Fruit fly (Drosophila melanogaster): Measurements from ENCODE around the gene CG32204.
A peak's percentile ranks its signal among the peaks of the same experiment; 100 is the strongest.

Gene CG32204

DNA sequence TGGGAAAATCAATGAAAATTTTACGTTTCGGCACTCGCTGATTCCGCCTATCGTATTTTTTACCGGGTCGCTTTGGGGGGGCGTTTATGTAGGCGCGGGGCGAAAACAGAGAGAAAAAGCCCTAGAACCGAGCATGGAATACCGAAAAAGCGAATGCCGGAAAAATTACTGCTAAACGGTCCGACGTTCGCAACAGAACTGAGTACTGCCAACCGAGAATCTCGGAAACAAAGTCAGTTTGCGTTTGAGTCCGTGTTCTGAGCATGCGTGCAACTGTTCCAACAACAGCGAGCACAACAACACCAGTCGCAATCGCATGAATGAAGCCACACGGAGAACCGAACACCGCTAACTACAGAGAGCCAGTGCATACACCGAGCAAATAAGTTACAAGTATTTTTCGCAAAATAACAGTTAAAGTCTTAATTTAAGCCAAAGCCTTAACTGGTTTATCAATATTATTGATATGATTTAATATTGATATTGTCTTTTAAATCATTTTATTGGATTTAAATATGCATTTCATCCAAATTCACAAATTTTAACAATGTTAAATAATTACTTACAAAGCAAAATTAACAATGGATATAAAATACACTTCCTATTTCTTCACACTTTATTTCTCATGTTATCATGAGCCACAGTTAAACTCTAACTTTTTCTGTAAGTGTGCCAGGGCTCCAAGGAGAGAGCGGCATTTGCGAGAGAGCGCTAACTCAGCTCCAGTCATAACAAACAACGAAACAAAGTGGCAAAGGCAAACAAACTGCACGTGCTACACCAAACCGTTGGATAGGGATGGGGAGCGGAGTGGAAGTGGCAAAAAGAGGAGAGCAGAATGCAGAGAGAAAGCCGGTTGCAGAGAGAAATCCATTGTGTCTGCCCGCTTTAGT, 55.3 kb downstream of the CG32204 start, which contains the start of gene CG3961 (continued):
- TF ChIP-seq Myc (optimal IDR thresholded peaks at IDR 0.05): no peak
- peak; percentile 88 for TF ChIP-seq dsf (GFP tag; optimal IDR thresholded peaks at IDR 0.05; ENCODE audit: borderline replicate concordance)
- TF ChIP-seq Dfd (GFP tag; optimal IDR thresholded peaks at IDR 0.05): peak; percentile 97

DNA sequence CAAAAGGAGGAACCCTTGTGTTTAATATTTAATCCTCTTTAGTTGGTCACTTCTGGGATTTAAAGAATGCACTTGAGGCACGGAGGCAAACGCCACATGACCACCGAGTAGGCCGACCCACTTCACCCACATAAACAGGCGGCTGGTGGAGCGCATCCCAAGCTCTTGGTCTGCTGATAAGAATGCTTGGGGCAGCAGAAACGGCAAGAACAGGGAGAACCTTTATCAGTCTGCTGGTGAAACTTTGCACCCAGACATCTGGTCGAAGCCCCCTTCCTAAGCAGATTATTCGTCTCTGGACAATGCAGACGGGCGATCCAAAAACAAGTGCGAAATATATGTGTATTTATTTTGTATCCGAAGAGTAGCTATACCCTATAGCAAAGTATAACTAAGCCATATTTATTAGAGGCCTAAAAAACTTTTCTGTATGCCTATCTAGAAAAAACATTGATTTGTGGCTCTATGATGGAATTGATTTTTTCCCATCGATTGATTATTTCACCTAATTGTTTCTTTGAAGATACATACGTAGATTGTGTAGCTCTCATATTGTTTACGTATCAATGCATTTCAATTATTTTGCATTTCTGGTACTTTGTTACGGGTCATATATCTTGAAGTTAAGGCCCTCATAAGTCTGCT, 56.5 kb downstream of the CG32204 start:
- TF ChIP-seq Rel (GFP tag; optimal IDR thresholded peaks at IDR 0.05): no peak
- TF ChIP-seq Rel (tag; optimal IDR thresholded peaks at IDR 0.05): peak; percentile 35
- no peak for TF ChIP-seq dl (GFP tag; optimal IDR thresholded peaks at IDR 0.05; ENCODE audit: insufficient read depth in 1 of 2, partially characterized antibody in 2 of 2)
- no peak for TF ChIP-seq sage (GFP tag; optimal IDR thresholded peaks at IDR 0.05)
- peak; percentile 41 for TF ChIP-seq fru (GFP tag; optimal IDR thresholded peaks at IDR 0.05)
- TF ChIP-seq Hnf4 (GFP tag; optimal IDR thresholded peaks at IDR 0.05): peak; percentile 30
- TF ChIP-seq ey (GFP tag; optimal IDR thresholded peaks at IDR 0.05): no peak
- peak in 1 of 2 experiments; percentile 33 for TF ChIP-seq foxo (GFP tag; optimal IDR thresholded peaks at IDR 0.05)
- no peak for TF ChIP-seq psq (GFP tag; optimal IDR thresholded peaks at IDR 0.05)
- TF ChIP-seq rgr (GFP tag; optimal IDR thresholded peaks at IDR 0.05): peak; percentile 20
- no peak for TF ChIP-seq GATAd (GFP tag; optimal IDR thresholded peaks at IDR 0.05)
- TF ChIP-seq pan (optimal IDR thresholded peaks at IDR 0.05): no peak
- peak; percentile 0 for TF ChIP-seq Dif (GFP tag; optimal IDR thresholded peaks at IDR 0.05; ENCODE audit: partially characterized antibody)
- peak; percentile 8 for TF ChIP-seq h (GFP tag; optimal IDR thresholded peaks at IDR 0.05)

DNA sequence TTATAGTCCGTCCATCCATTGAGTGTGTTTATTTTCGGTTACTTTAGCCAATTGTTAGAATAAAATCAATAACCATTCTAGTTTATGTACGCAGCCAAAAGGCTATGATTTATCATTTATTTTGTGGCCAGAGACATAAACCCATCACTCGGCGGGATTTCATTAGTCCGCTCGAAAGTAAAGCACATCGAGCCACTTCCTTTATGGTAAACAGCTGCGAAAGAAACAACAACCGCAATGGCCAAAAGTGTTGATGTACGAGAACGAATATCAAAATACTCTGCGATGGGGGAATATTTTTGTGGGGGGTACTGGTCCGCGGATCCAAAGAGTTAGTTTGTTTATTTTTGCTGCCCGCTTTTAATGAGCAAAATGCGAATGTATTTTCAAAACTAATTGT, 64.2 kb downstream of the CG32204 start:
- TF ChIP-seq fru (GFP tag; optimal IDR thresholded peaks at IDR 0.05): no peak
- no peak for TF ChIP-seq Jra (GFP tag; optimal IDR thresholded peaks at IDR 0.05)
- no peak for TF ChIP-seq CG9705 (GFP tag; optimal IDR thresholded peaks at IDR 0.05)
- no peak for TF ChIP-seq CrebA (GFP tag; optimal IDR thresholded peaks at IDR 0.05; ENCODE audit: borderline replicate concordance)
- TF ChIP-seq Myc (optimal IDR thresholded peaks at IDR 0.05): no peak
- TF ChIP-seq Vsx2 (GFP tag; optimal IDR thresholded peaks at IDR 0.05; ENCODE audit: partially characterized antibody): no peak
- TF ChIP-seq Hnf4 (GFP tag; optimal IDR thresholded peaks at IDR 0.05): no peak
- TF ChIP-seq dl (GFP tag; optimal IDR thresholded peaks at IDR 0.05; ENCODE audit: insufficient read depth in 1 of 2, partially characterized antibody in 2 of 2): no peak

DNA sequence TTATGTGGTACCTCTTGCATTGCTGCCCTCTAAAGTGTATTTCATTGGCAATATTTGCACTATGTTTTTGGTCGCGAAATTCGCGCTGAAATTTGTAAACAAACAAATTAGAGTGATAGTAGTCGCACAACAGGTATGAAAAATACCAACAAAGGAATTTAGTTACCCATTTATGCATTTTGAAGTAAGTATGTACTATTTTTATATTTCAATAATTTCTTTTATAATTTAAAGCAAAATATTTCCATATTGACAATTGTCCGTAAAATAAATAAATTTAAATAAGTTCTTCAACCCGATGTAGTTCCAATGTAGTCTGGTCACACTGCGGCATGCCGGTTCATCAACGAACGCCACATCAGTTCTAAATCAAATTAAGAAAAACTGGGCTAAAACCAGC, 73.4 kb downstream of the CG32204 start, which contains the start of the genes Rad9 and Uggt:
Gene Rad9 (minus strand): TSS at position 114 of the 400 bp plus-strand sequence.
Gene Uggt (plus strand): TSS at position 308 of the 400 bp plus-strand sequence.
- TF ChIP-seq h (GFP tag; optimal IDR thresholded peaks at IDR 0.05) (no peak), ey (GFP tag; optimal IDR thresholded peaks at IDR 0.05) (no peak), Hnf4 (GFP tag; optimal IDR thresholded peaks at IDR 0.05) (no peak), dmrt93B (GFP tag; optimal IDR thresholded peaks at IDR 0.05) (no peak), Jra (GFP tag; optimal IDR thresholded peaks at IDR 0.05) (no peak), Vsx2 (GFP tag; optimal IDR thresholded peaks at IDR 0.05; ENCODE audit: partially characterized antibody) (no peak), jim (GFP tag; optimal IDR thresholded peaks at IDR 0.05) (no peak), psq (GFP tag; optimal IDR thresholded peaks at IDR 0.05) (peak; percentile 20)

Data from whole organism, wandering third instar larva.